Fruit fly (Drosophila melanogaster) whole organism, pupa: ENCODE results near the gene sphinx1.

Source experiments
- CG13204 ChIP-seq: fragments of 200-800 bp; sonication (Bioruptor generic); optimal IDR thresholded peaks from 2 replicates; lab custom pipeline; 2018; ENCODE audit warnings: missing biosample characterization, mild to moderate bottlenecking, missing genetic modification characterization, moderate library complexity
- CG32121 ChIP-seq: fragments of 200-800 bp; sonication (Bioruptor generic); IDR thresholded peaks from 2 replicates; pipeline ENCODE4 v1.3.6; 2022; ENCODE audit warnings: missing biosample characterization, missing genetic modification characterization
- CG8159 ChIP-seq: fragments of 200-800 bp; sonication (Bioruptor generic); optimal IDR thresholded peaks from 3 replicates; lab custom pipeline; 2018; ENCODE audit warnings: missing biosample characterization, mild to moderate bottlenecking, missing genetic modification characterization, moderate library complexity
- CG8301 ChIP-seq: fragments of 200-800 bp; sonication (Bioruptor generic); optimal IDR thresholded peaks from 2 replicates; lab custom pipeline; 2018; ENCODE audit warnings: missing biosample characterization, mild to moderate bottlenecking, missing genetic modification characterization
- CG9948 ChIP-seq: fragments of 200-800 bp; sonication (Bioruptor generic); optimal IDR thresholded peaks from 2 replicates; lab custom pipeline; 2018; ENCODE audit warnings: missing biosample characterization, mild to moderate bottlenecking, missing genetic modification characterization, moderate library complexity
- EcR ChIP-seq: fragments of 200-800 bp; sonication (Bioruptor generic); optimal IDR thresholded peaks from 3 replicates; lab custom pipeline; 2019; ENCODE audit warnings: missing biosample characterization, missing genetic modification characterization, mild to moderate bottlenecking, moderate library complexity, missing genetic modification reagents
- Ets98B ChIP-seq: fragments of 200-800 bp; sonication (Bioruptor generic); IDR thresholded peaks from 2 replicates; pipeline ENCODE4 v1.3.6; 2022; ENCODE audit warnings: missing biosample characterization, missing genetic modification characterization
- Snoo ChIP-seq: fragments of 200-800 bp; sonication (Bioruptor generic); optimal IDR thresholded peaks from 3 replicates; lab custom pipeline; 2017; ENCODE audit warnings: missing biosample characterization, mild to moderate bottlenecking, missing genetic modification characterization, inconsistent platforms
- fd96Ca ChIP-seq: fragments of 200-800 bp; sonication (Bioruptor generic); IDR thresholded peaks from 3 replicates; pipeline ENCODE4 v1.3.6; 2022; ENCODE audit warnings: missing biosample characterization, missing genetic modification characterization

- TF ChIP-seq CG8301 (tag; lab: Kevin White, UChicago), result no peak
- TF ChIP-seq Snoo (tag; lab: Kevin White, UChicago), result no peak
- TF ChIP-seq EcR (GFP tag; lab: Kevin White, UChicago), result no peak
- no peak for TF ChIP-seq CG32121 (GFP tag; lab: Robert Waterston, UW)
- TF ChIP-seq CG9948 (tag; lab: Kevin White, UChicago), result no peak
- no peak for TF ChIP-seq fd96Ca
- no peak for TF ChIP-seq Ets98B (GFP tag; lab: Robert Waterston, UW)
- TF ChIP-seq CG13204 (GFP tag; lab: Kevin White, UChicago), result no peak
- TF ChIP-seq CG8159 (tag; lab: Kevin White, UChicago), result no peak
Measured at dm6 chr3L:7432811-7433324, 6.3 kb downstream of the sphinx1 start.
